Fruit fly (Drosophila melanogaster) whole organism, embryonic: ENCODE results near the gene cbt.

Experiments
- Bdp1 ChIP-seq: fragments of 200-800 bp; sonication (Bioruptor generic); optimal IDR thresholded peaks from 3 replicates; lab custom pipeline; 2016; ENCODE audit warnings: missing biosample characterization, missing genetic modification characterization
- CG10274 ChIP-seq: fragments of 200-800 bp; sonication (Bioruptor generic); optimal IDR thresholded peaks from 3 replicates; lab custom pipeline; 2017; ENCODE audit warnings: missing biosample characterization, mild to moderate bottlenecking, missing genetic modification characterization
- CG10959 ChIP-seq: fragments of 200-800 bp; sonication (Bioruptor generic); IDR thresholded peaks from 2 replicates; pipeline ENCODE4 v1.3.6; 2022; ENCODE audit warnings: missing biosample characterization, missing genetic modification characterization
- CG12236 ChIP-seq: fragments of 200-800 bp; sonication (Bioruptor generic); optimal IDR thresholded peaks from 2 replicates; lab custom pipeline; 2016; ENCODE audit warnings: missing biosample characterization, missing genetic modification characterization
- CG12744 ChIP-seq: fragments of 200-800 bp; sonication (Bioruptor generic); optimal IDR thresholded peaks from 2 replicates; lab custom pipeline; 2016; ENCODE audit warnings: missing biosample characterization, missing genetic modification characterization
- CG13624 ChIP-seq: fragments of 200-800 bp; sonication (Bioruptor generic); optimal IDR thresholded peaks from 2 replicates; lab custom pipeline; 2016; ENCODE audit warnings: missing biosample characterization, missing genetic modification characterization
- CG15011 ChIP-seq: fragments of 200-800 bp; sonication (Bioruptor generic); optimal IDR thresholded peaks from 3 replicates; lab custom pipeline; 2018; ENCODE audit warnings: missing biosample characterization, mild to moderate bottlenecking, missing genetic modification characterization
- CG15073 ChIP-seq: fragments of 200-800 bp; sonication (Bioruptor generic); optimal IDR thresholded peaks from 2 replicates; lab custom pipeline; 2016; ENCODE audit warnings: missing biosample characterization, missing genetic modification characterization
- CG15696 ChIP-seq: fragments of 200-800 bp; sonication (Bioruptor generic); optimal IDR thresholded peaks from 2 replicates; lab custom pipeline; 2019; ENCODE audit warnings: missing biosample characterization, mild to moderate bottlenecking, missing genetic modification characterization, moderate library complexity
- CG16813 ChIP-seq: fragments of 200-800 bp; sonication (Bioruptor generic); IDR thresholded peaks from 3 replicates; pipeline ENCODE4 v1.3.6; 2022; ENCODE audit warnings: missing biosample characterization, missing genetic modification characterization; ENCODE audit not compliant: partially characterized antibody
- CG17802 ChIP-seq: fragments of 200-800 bp; sonication (Bioruptor generic); optimal IDR thresholded peaks from 2 replicates; lab custom pipeline; 2018; ENCODE audit warnings: missing biosample characterization, mild to moderate bottlenecking, missing genetic modification characterization, moderate library complexity
- CG2712 ChIP-seq: fragments of 200-800 bp; optimal IDR thresholded peaks from 3 replicates; lab custom pipeline; 2019; ENCODE audit warnings: missing biosample characterization, mild to moderate bottlenecking, missing genetic modification characterization, moderate library complexity
- CG33213 ChIP-seq: fragments of 200-800 bp; sonication (Bioruptor generic); optimal IDR thresholded peaks from 3 replicates; lab custom pipeline; 2016; ENCODE audit warnings: missing biosample characterization, missing genetic modification characterization
- CG4360 ChIP-seq: fragments of 200-800 bp; sonication (Bioruptor generic); IDR thresholded peaks from 2 replicates; pipeline ENCODE4 v1.3.6; 2022; ENCODE audit warnings: missing biosample characterization, missing genetic modification characterization
- CG4424 ChIP-seq: fragments of 200-800 bp; sonication (Bioruptor generic); optimal IDR thresholded peaks from 3 replicates; lab custom pipeline; 2016; ENCODE audit warnings: missing biosample characterization, missing genetic modification characterization
- CG6854 ChIP-seq: fragments of 200-800 bp; sonication (Bioruptor generic); optimal IDR thresholded peaks from 3 replicates; lab custom pipeline; 2017; ENCODE audit warnings: missing biosample characterization, mild to moderate bottlenecking, missing genetic modification characterization
- CG7271 ChIP-seq: fragments of 200-800 bp; sonication (Bioruptor generic); optimal IDR thresholded peaks from 2 replicates; lab custom pipeline; 2018; ENCODE audit warnings: missing biosample characterization, mild to moderate bottlenecking, missing genetic modification characterization, moderate library complexity
- CG9932 ChIP-seq: fragments of 200-800 bp; sonication (Bioruptor generic); IDR thresholded peaks from 2 replicates; pipeline ENCODE4 v1.3.6; 2022; ENCODE audit warnings: missing biosample characterization, missing genetic modification characterization
- Dip2 ChIP-seq: fragments of 200-800 bp; sonication (Bioruptor generic); IDR thresholded peaks from 2 replicates; pipeline ENCODE4 v1.3.6; 2022; ENCODE audit warnings: missing biosample characterization, missing genetic modification characterization
- HmgD ChIP-seq: fragments of 200-800 bp; sonication (Bioruptor generic); optimal IDR thresholded peaks from 3 replicates; lab custom pipeline; 2016; ENCODE audit warnings: missing biosample characterization, missing genetic modification characterization
- Lhr ChIP-seq: fragments of 200-800 bp; sonication (Bioruptor generic); optimal IDR thresholded peaks from 3 replicates; lab custom pipeline; 2017; ENCODE audit warnings: mild to moderate bottlenecking, missing biosample characterization, missing genetic modification reagents, missing genetic modification characterization
- Max ChIP-seq: fragments of 200-800 bp; sonication (Bioruptor generic); optimal IDR thresholded peaks from 2 replicates; lab custom pipeline; 2016; ENCODE audit warnings: missing biosample characterization, mild to moderate bottlenecking, missing genetic modification characterization
- Myb ChIP-seq: fragments of 200-800 bp; sonication (Bioruptor generic); optimal IDR thresholded peaks from 2 replicates; lab custom pipeline; 2016; ENCODE audit warnings: missing biosample characterization, missing genetic modification characterization
- Oaz ChIP-seq: fragments of 200-800 bp; sonication (Bioruptor generic); IDR thresholded peaks from 2 replicates; pipeline ENCODE4 v1.3.6; 2022; ENCODE audit warnings: missing biosample characterization, missing genetic modification characterization
- Six4 ChIP-seq: fragments of 200-800 bp; sonication (Bioruptor generic); optimal IDR thresholded peaks from 2 replicates; lab custom pipeline; 2016; ENCODE audit warnings: missing biosample characterization, missing genetic modification characterization
- Sox100B ChIP-seq: fragments of 200-800 bp; sonication (Bioruptor generic); optimal IDR thresholded peaks from 3 replicates; lab custom pipeline; 2018; ENCODE audit warnings: missing biosample characterization, mild to moderate bottlenecking, missing genetic modification characterization
- Sox102F ChIP-seq: fragments of 200-800 bp; sonication (Bioruptor generic); optimal IDR thresholded peaks from 2 replicates; lab custom pipeline; 2018; ENCODE audit warnings: missing biosample characterization, mild to moderate bottlenecking, missing genetic modification characterization, moderate library complexity
- Stat92E ChIP-seq, 3 experiments: fragments of >200 bp in 2 of 3; fragments of 200-800 bp in 1 of 3; sonication (Bioruptor generic) in 1 of 3; optimal IDR thresholded peaks; 2 replicates each; lab custom pipeline; 2017 to 2019; ENCODE audit warnings: missing biosample characterization in 3 of 3, missing genetic modification characterization in 3 of 3, mild to moderate bottlenecking in 1 of 3, moderate library complexity in 1 of 3
- TFAM ChIP-seq: fragments of 200-800 bp; sonication (Bioruptor generic); optimal IDR thresholded peaks from 2 replicates; lab custom pipeline; 2017; ENCODE audit warnings: missing biosample characterization, missing genetic modification characterization, inconsistent platforms
- abd-A ChIP-seq: fragments of 200-800 bp; sonication (Bioruptor generic); optimal IDR thresholded peaks from 3 replicates; lab custom pipeline; 2019; ENCODE audit warnings: missing biosample characterization, mild to moderate bottlenecking, missing genetic modification characterization, moderate library complexity
- ara ChIP-seq: fragments of 200-800 bp; sonication (Bioruptor generic); IDR thresholded peaks from 2 replicates; pipeline ENCODE4 v1.3.6; 2022; ENCODE audit warnings: missing biosample characterization, missing genetic modification characterization
- bbx ChIP-seq: fragments of 200-800 bp; sonication (Bioruptor generic); IDR thresholded peaks from 2 replicates; pipeline ENCODE4 v1.3.6; 2022; ENCODE audit warnings: missing biosample characterization, missing genetic modification characterization; ENCODE audit not compliant: partially characterized antibody
- bowl ChIP-seq: fragments of 200-800 bp; sonication (Bioruptor generic); IDR thresholded peaks from 2 replicates; pipeline ENCODE4 v1.3.6; 2022; ENCODE audit warnings: missing biosample characterization, missing genetic modification characterization
- cato ChIP-seq: fragments of 200-800 bp; sonication (Bioruptor generic); optimal IDR thresholded peaks from 2 replicates; lab custom pipeline; 2016; ENCODE audit warnings: missing biosample characterization, missing genetic modification characterization, borderline replicate concordance
- chinmo ChIP-seq: fragments of 200-800 bp; sonication (Bioruptor generic); IDR thresholded peaks from 4 replicates; pipeline ENCODE4 v1.3.6; 2022; ENCODE audit warnings: missing biosample characterization, missing genetic modification characterization; ENCODE audit not compliant: partially characterized antibody
- dimm ChIP-seq: fragments of 200-800 bp; sonication (Bioruptor generic); IDR thresholded peaks from 2 replicates; pipeline ENCODE4 v1.3.6; 2022; ENCODE audit warnings: missing biosample characterization, missing genetic modification characterization
- dmrt11E ChIP-seq: fragments of 200-800 bp; sonication (Bioruptor generic); optimal IDR thresholded peaks from 3 replicates; lab custom pipeline; 2018; ENCODE audit warnings: missing biosample characterization, mild to moderate bottlenecking, missing genetic modification characterization, moderate library complexity
- esg ChIP-seq: fragments of 200-800 bp; sonication (Bioruptor generic); conservative IDR thresholded peaks from 2 replicates; pipeline ENCODE4 v1.3.6; 2022; ENCODE audit warnings: missing biosample characterization, missing genetic modification characterization
- ftz-f1 ChIP-seq: fragments of 200-800 bp; sonication (Bioruptor generic); optimal IDR thresholded peaks from 2 replicates; lab custom pipeline; 2016; ENCODE audit warnings: missing biosample characterization, missing genetic modification characterization
- h ChIP-seq: fragments of >200 bp; optimal IDR thresholded peaks from 2 replicates; lab custom pipeline; 2017
- jigr1 ChIP-seq: fragments of 200-800 bp; sonication (Bioruptor generic); IDR thresholded peaks from 3 replicates; pipeline ENCODE4 v1.3.6; 2022; ENCODE audit warnings: missing biosample characterization, missing genetic modification characterization
- lola ChIP-seq, 3 experiments: fragments of >200 bp in 2 of 3; fragments of 200-800 bp in 1 of 3; sonication (Bioruptor generic) in 1 of 3; optimal IDR thresholded peaks; 2 replicates each; lab custom pipeline; 2017 to 2019; ENCODE audit warnings: missing biosample characterization in 3 of 3, missing genetic modification characterization in 3 of 3, mild to moderate bottlenecking in 1 of 3, moderate library complexity in 1 of 3
- mirr ChIP-seq: fragments of 200-800 bp; sonication (Bioruptor generic); optimal IDR thresholded peaks from 3 replicates; lab custom pipeline; 2018; ENCODE audit warnings: missing biosample characterization, mild to moderate bottlenecking, missing genetic modification characterization
- odd ChIP-seq: fragments of 200-800 bp; sonication (Bioruptor generic); optimal IDR thresholded peaks from 2 replicates; lab custom pipeline; 2017; ENCODE audit warnings: missing biosample characterization, mild to moderate bottlenecking, missing genetic modification characterization
- otp ChIP-seq: fragments of 200-800 bp; sonication (Bioruptor generic); IDR thresholded peaks from 3 replicates; pipeline ENCODE4, ENCODE4 v1.3.6; 2022; ENCODE audit warnings: missing biosample characterization, missing genetic modification characterization
- scrt ChIP-seq: fragments of 200-800 bp; sonication (Bioruptor generic); optimal IDR thresholded peaks from 2 replicates; lab custom pipeline; 2018; ENCODE audit warnings: missing biosample characterization, mild to moderate bottlenecking, missing genetic modification characterization, moderate library complexity
- sima ChIP-seq: fragments of 200-800 bp; sonication (Bioruptor generic); optimal IDR thresholded peaks from 2 replicates; lab custom pipeline; 2016; ENCODE audit warnings: missing biosample characterization, missing genetic modification characterization
- z ChIP-seq: fragments of 200-800 bp; sonication (Bioruptor generic); IDR thresholded peaks from 3 replicates; pipeline ENCODE4 v1.3.6; 2022; ENCODE audit warnings: missing biosample characterization, missing genetic modification characterization

The cbt gene

DNA sequence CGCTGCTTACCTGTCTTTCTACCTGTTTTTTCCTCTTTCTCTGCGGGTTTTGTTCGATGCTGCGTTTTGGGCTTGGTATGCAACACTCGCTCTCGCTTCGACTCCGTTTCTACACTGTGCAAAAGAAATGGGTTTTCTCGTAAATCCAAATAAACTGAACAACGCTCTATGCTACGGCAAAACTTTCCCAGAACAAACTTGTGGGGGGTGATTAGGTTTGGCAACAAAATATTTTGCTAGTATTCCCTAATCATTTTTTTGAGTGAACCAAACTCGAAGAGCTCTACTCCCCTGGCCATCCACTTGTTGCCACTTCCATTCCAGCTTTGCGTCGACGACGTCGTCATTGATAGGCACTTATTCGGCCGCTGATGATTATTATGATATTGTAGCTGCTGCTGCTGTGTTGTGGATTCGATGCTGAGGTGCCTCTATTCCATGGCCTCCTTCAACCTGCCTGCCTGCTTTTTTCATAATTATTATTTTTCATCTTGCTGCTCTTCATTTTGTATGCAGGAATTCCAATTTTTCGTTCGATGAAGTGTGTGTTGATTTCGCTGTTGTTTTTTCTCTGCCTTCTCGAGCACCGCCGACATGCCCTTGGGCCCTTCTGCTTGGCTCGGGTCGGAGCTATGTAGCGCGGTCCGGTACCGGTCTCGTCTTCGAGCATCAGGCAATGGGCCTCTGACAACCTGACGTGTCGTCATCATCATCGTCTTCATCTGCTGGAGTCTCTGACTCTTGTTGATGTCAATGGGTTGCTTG is 37.4 kb downstream of the cbt start (continued):
- TF ChIP-seq CG9932 (GFP tag; lab: Robert Waterston, UW), result no peak
- peak; percentile 90 for TF ChIP-seq dmrt11E
- TF ChIP-seq CG15696 (tag; lab: Kevin White, UChicago), result peak; percentile 74
- TF ChIP-seq scrt, result no peak
- TF ChIP-seq mirr, result no peak
- peak; percentile 35; the same call in 1 of the 2 replicates for TF ChIP-seq dimm (GFP tag; lab: Robert Waterston, UW)
- no peak for TF ChIP-seq bbx (GFP tag; lab: Robert Waterston, UW)
- TF ChIP-seq esg, result peak; percentile 87
- no peak for TF ChIP-seq HmgD
- peak; percentile 64; the same call in 1 of the 3 replicates for TF ChIP-seq jigr1 (GFP tag; lab: Robert Waterston, UW)
- TF ChIP-seq CG15011, result peak; percentile 11
- TF ChIP-seq ftz-f1 (GFP tag; lab: Kevin White, UChicago), result peak; percentile 20
- peak in 1 of 3 experiments; percentile 82 for TF ChIP-seq lola (GFP tag; optimal IDR thresholded peaks at IDR 0.05; lab: Kevin White, UChicago)
- TF ChIP-seq CG7271 (tag; lab: Kevin White, UChicago), result peak; percentile 37
- TF ChIP-seq chinmo, result peak; percentile 82; the same call in 2 of the 4 replicates
- peak; percentile 88 for TF ChIP-seq otp (GFP tag; lab: Robert Waterston, UW)
- peak; percentile 36 for TF ChIP-seq CG12744
- peak; percentile 90 for TF ChIP-seq Sox102F (GFP tag; lab: Kevin White, UChicago)
- no peak for TF ChIP-seq abd-A (tag; lab: Kevin White, UChicago)
- peak; percentile 75 for TF ChIP-seq bowl (GFP tag; lab: Robert Waterston, UW)
- no peak for TF ChIP-seq CG13624 (GFP tag; lab: Kevin White, UChicago)
- peak; percentile 91 for TF ChIP-seq CG12236 (GFP tag; lab: Kevin White, UChicago)
- TF ChIP-seq CG15073 (GFP tag; lab: Kevin White, UChicago), result peak; percentile 29
- peak; percentile 63 for TF ChIP-seq CG4360
- peak; percentile 90 for TF ChIP-seq CG10959 (GFP tag; lab: Robert Waterston, UW)
- peak; percentile 22; the same call in 1 of the 3 replicates for TF ChIP-seq z (GFP tag; lab: Robert Waterston, UW)
- TF ChIP-seq h (lab: Kevin White, UChicago), result no peak
- no peak for TF ChIP-seq Sox100B (GFP tag; lab: Kevin White, UChicago)
- no peak for TF ChIP-seq sima (GFP tag; lab: Kevin White, UChicago)
- TF ChIP-seq Myb (GFP tag; lab: Kevin White, UChicago), result peak; percentile 58
- no peak for TF ChIP-seq CG10274
- TF ChIP-seq CG6854 (GFP tag; lab: Kevin White, UChicago), result peak; percentile 42
- TF ChIP-seq Stat92E (GFP tag; optimal IDR thresholded peaks at IDR 0.05; lab: Kevin White, UChicago), result peak in 1 of 3 experiments; percentile 64
- no peak for TF ChIP-seq CG16813
- TF ChIP-seq CG4424 (GFP tag; lab: Kevin White, UChicago), result peak; percentile 87
- peak; percentile 78 for TF ChIP-seq Six4 (GFP tag; lab: Kevin White, UChicago)
- TF ChIP-seq Bdp1 (GFP tag; lab: Kevin White, UChicago), result peak; percentile 67
- TF ChIP-seq CG17802 (tag; lab: Kevin White, UChicago), result peak; percentile 72
- peak; percentile 61 for TF ChIP-seq Oaz (GFP tag; lab: Robert Waterston, UW)
- TF ChIP-seq Lhr (GFP tag; lab: Kevin White, UChicago), result no peak
- TF ChIP-seq ara, result peak; percentile 93
- TF ChIP-seq TFAM (GFP tag; lab: Kevin White, UChicago), result peak; percentile 12
- peak; percentile 92 for TF ChIP-seq CG2712 (tag; lab: Kevin White, UChicago)
- peak; percentile 67 for TF ChIP-seq CG33213 (GFP tag; lab: Kevin White, UChicago)
- no peak; the same call in 1 of the 2 replicates for TF ChIP-seq Dip2 (GFP tag; lab: Robert Waterston, UW)
- peak; percentile 31 for TF ChIP-seq Max
- TF ChIP-seq cato, result peak; percentile 73
- peak; percentile 56 for TF ChIP-seq odd
